Fruit fly (Drosophila melanogaster): ENCODE results near the gene CG32170.

Gene CG32170

DNA sequence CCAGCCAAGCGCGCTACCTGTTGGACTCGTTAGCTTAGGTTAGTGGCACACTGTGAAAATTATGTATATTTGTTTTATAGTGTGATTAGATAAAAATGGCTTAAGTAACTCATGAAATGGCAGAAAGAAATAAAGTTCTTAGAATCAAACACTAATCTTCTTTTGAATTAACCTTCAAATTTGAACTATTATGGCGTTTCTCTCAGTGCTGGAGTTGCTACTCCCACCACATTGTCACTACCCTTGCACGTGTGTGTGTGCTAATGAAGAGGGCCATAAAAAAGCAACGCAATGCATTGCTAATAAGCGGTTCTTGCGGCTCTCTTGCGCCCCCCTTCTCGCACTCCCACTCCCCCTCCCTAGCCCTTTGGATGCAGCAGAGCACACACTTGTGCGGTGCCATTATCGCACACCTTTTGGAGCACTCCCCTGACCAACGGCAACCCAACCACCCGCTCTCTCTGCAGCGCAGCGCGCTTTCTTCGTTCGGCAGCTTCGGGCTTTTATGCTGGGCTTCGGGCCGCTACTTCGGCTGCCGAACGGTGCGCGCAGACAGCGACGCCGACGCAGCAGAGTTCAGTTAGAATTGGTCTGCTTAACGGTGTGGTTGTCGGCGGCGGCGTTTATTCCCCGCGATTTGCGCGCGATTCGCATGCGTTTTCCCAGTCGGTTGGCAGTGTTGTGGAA is 13.7 kb downstream of the CG32170 start:
- TF ChIP-seq psq (optimal IDR thresholded peaks at IDR 0.05) = no peak
- no peak for TF ChIP-seq insv (optimal IDR thresholded peaks at IDR 0.05)
- TF ChIP-seq ttk (optimal IDR thresholded peaks at IDR 0.05) = no peak
- no peak for TF ChIP-seq h (optimal IDR thresholded peaks at IDR 0.05)
- no peak for TF ChIP-seq Sin3A (optimal IDR thresholded peaks at IDR 0.05)
- no peak for TF ChIP-seq Myc (optimal IDR thresholded peaks at IDR 0.05)

dm6 chr3L:16891914-16892313 is 14.8 kb downstream of the CG32170 start:
- TF ChIP-seq ttk (optimal IDR thresholded peaks at IDR 0.05) (no peak), h (optimal IDR thresholded peaks at IDR 0.05) (no peak), insv (optimal IDR thresholded peaks at IDR 0.05) (no peak), Sin3A (optimal IDR thresholded peaks at IDR 0.05) (no peak), Myc (optimal IDR thresholded peaks at IDR 0.05) (no peak), psq (optimal IDR thresholded peaks at IDR 0.05) (no peak)

dm6 chr3L:16892728-16893271 is 15.7 kb downstream of the CG32170 start:
- TF ChIP-seq Myc (optimal IDR thresholded peaks at IDR 0.05) (no peak), psq (optimal IDR thresholded peaks at IDR 0.05) (no peak), ttk (optimal IDR thresholded peaks at IDR 0.05) (no peak), insv (optimal IDR thresholded peaks at IDR 0.05) (no peak), Sin3A (optimal IDR thresholded peaks at IDR 0.05) (no peak), h (optimal IDR thresholded peaks at IDR 0.05) (no peak)

DNA sequence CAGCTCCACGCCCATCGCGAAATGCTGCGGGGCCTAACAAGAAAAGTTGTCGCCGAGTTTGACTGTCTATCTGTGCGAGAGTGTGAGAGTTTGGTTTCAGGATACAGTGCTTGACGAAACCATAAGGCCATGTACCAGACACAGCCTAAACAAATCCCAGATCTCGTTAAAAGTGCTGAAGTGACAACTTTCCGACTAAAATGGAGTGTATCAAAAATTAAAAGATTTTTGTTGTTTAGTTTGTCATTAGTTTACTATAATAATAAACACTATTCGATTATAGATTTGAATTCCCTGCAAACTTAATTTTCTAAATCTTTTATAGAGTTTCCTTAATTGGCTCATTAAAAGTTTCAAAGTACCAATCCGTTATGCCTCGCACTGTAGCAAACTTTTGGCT is 16.5 kb downstream of the CG32170 start:
- TF ChIP-seq psq (optimal IDR thresholded peaks at IDR 0.05) (no peak), Myc (optimal IDR thresholded peaks at IDR 0.05) (no peak)

- no peak for TF ChIP-seq insv (optimal IDR thresholded peaks at IDR 0.05)
- TF ChIP-seq ttk (optimal IDR thresholded peaks at IDR 0.05) = no peak
- no peak for TF ChIP-seq h (optimal IDR thresholded peaks at IDR 0.05)
- no peak for TF ChIP-seq psq (optimal IDR thresholded peaks at IDR 0.05)
- no peak for TF ChIP-seq Sin3A (optimal IDR thresholded peaks at IDR 0.05)
- TF ChIP-seq Myc (optimal IDR thresholded peaks at IDR 0.05) = no peak
These were observed 19.3 kb downstream of the CG32170 start for dm6 chr3L:16896408-16896807.

DNA sequence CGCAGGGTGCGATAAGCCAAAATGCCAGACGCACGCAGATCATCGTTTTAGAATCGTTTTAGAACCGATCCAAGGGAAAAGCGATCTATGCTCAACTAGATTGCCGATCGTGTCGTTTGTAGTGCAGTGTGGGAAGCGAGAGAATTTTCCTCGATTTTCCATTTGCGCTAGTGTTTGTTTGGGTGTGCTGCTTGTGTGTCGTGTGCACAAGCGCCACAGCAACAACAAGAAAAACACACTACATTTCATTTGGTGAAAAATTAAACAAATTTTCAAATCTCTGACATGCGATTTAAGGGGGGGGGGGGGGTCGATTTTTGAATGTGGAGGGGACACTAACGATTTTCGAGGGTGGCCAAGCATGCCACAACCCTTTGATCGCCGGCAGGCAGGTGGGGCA is 33.4 kb downstream of the CG32170 start:
- TF ChIP-seq insv (optimal IDR thresholded peaks at IDR 0.05) = no peak
- no peak for TF ChIP-seq h (optimal IDR thresholded peaks at IDR 0.05)
- TF ChIP-seq Myc (optimal IDR thresholded peaks at IDR 0.05) = no peak
- no peak for TF ChIP-seq psq (optimal IDR thresholded peaks at IDR 0.05)
- no peak for TF ChIP-seq Sin3A (optimal IDR thresholded peaks at IDR 0.05)
- no peak for TF ChIP-seq ttk (optimal IDR thresholded peaks at IDR 0.05)

dm6 chr3L:16914113-16914512 is 37.0 kb downstream of the CG32170 start:
- TF ChIP-seq Myc (optimal IDR thresholded peaks at IDR 0.05) (no peak), ttk (optimal IDR thresholded peaks at IDR 0.05) (no peak), Sin3A (optimal IDR thresholded peaks at IDR 0.05) (no peak), h (optimal IDR thresholded peaks at IDR 0.05) (no peak)

- TF ChIP-seq psq (optimal IDR thresholded peaks at IDR 0.05) (no peak), Sin3A (optimal IDR thresholded peaks at IDR 0.05) (no peak), h (optimal IDR thresholded peaks at IDR 0.05) (no peak), ttk (optimal IDR thresholded peaks at IDR 0.05) (no peak), insv (optimal IDR thresholded peaks at IDR 0.05) (no peak)
These were observed 38.8 kb downstream of the CG32170 start for dm6 chr3L:16915766-16916476.

- no peak for TF ChIP-seq h (optimal IDR thresholded peaks at IDR 0.05)
- no peak for TF ChIP-seq ttk (optimal IDR thresholded peaks at IDR 0.05)
- TF ChIP-seq insv (optimal IDR thresholded peaks at IDR 0.05) = no peak
- TF ChIP-seq Sin3A (optimal IDR thresholded peaks at IDR 0.05) = no peak
- no peak for TF ChIP-seq Myc (optimal IDR thresholded peaks at IDR 0.05)
- TF ChIP-seq psq (optimal IDR thresholded peaks at IDR 0.05) = no peak
These were observed 40.5 kb downstream of the CG32170 start for dm6 chr3L:16917409-16918173.

DNA sequence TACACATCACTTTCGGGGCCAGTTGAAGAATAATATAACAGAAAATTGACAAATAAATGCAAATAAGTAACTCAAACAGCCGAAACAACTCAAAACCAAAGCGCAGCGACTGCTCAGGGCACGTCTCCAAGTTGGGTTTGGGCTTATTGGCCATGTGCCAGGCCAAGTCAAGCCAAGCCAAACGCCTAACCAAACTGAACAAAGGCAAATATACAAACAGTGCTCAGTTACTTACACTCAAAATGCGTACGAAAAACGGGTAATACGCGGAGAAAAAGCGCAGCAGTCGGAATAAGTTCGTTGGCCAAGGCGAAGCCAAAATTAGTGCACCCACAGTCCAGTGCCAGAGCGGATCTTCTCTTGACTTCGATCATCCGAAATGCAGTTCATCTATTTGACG is 45.8 kb downstream of the CG32170 start, which contains the start of gene CG13028:
Gene CG13028, plus strand, starts transcription at position 301 of the 400 bp plus-strand sequence.
- no peak for TF ChIP-seq Myc (optimal IDR thresholded peaks at IDR 0.05)
- TF ChIP-seq h (optimal IDR thresholded peaks at IDR 0.05) = no peak
- TF ChIP-seq psq (optimal IDR thresholded peaks at IDR 0.05) = no peak
- no peak for TF ChIP-seq ttk (optimal IDR thresholded peaks at IDR 0.05)
- no peak for TF ChIP-seq Sin3A (optimal IDR thresholded peaks at IDR 0.05)
- TF ChIP-seq insv (optimal IDR thresholded peaks at IDR 0.05) = no peak

- TF ChIP-seq h (optimal IDR thresholded peaks at IDR 0.05) (no peak), Sin3A (optimal IDR thresholded peaks at IDR 0.05) (no peak), Myc (optimal IDR thresholded peaks at IDR 0.05) (no peak), insv (optimal IDR thresholded peaks at IDR 0.05) (no peak), ttk (optimal IDR thresholded peaks at IDR 0.05) (no peak), psq (optimal IDR thresholded peaks at IDR 0.05) (no peak)
These were observed 50.3 kb downstream of the CG32170 start, which contains the start of gene CG13023 for dm6 chr3L:16927375-16927774. TSS of gene CG13023 (minus strand) at chr3L:16927434.

Data from Kc167 (cell line).